Fruit fly (Drosophila melanogaster) whole organism, embryonic: ENCODE measurements around the gene CG33127.

Experiments used
- CG10147 ChIP-seq: fragments of 200-800 bp; sonication (Bioruptor generic); optimal IDR thresholded peaks from 2 replicates; lab custom pipeline; 2019; ENCODE audit warnings: missing biosample characterization, mild to moderate bottlenecking, missing genetic modification characterization, moderate library complexity
- CG10654 ChIP-seq: fragments of 200-800 bp; sonication (Bioruptor generic); optimal IDR thresholded peaks from 2 replicates; lab custom pipeline; 2016; ENCODE audit warnings: missing biosample characterization, missing genetic modification characterization
- CG10959 ChIP-seq: fragments of 200-800 bp; sonication (Bioruptor generic); IDR thresholded peaks from 2 replicates; pipeline ENCODE4 v1.3.6; 2022; ENCODE audit warnings: missing biosample characterization, missing genetic modification characterization
- CG10979 ChIP-seq: fragments of 200-800 bp; sonication (Bioruptor generic); optimal IDR thresholded peaks from 2 replicates; lab custom pipeline; 2018; ENCODE audit warnings: missing biosample characterization, mild to moderate bottlenecking, missing genetic modification characterization, moderate library complexity
- CG11085 ChIP-seq: fragments of 200-800 bp; sonication (Bioruptor generic); IDR thresholded peaks from 2 replicates; pipeline ENCODE4 v1.3.6; 2022; ENCODE audit warnings: missing biosample characterization, missing genetic modification characterization
- CG11456 ChIP-seq: fragments of 200-800 bp; sonication (Bioruptor generic); IDR thresholded peaks from 3 replicates; pipeline ENCODE4 v1.3.6; 2022; ENCODE audit warnings: missing biosample characterization, missing genetic modification characterization
- CG12299 ChIP-seq: fragments of 200-800 bp; sonication (Bioruptor generic); optimal IDR thresholded peaks from 2 replicates; lab custom pipeline; 2018; ENCODE audit warnings: missing biosample characterization, mild to moderate bottlenecking, missing genetic modification characterization
- CG15073 ChIP-seq: fragments of 200-800 bp; sonication (Bioruptor generic); optimal IDR thresholded peaks from 2 replicates; lab custom pipeline; 2016; ENCODE audit warnings: missing biosample characterization, missing genetic modification characterization
- CG17361 ChIP-seq: fragments of 200-800 bp; sonication (Bioruptor generic); IDR thresholded peaks from 3 replicates; pipeline ENCODE4 v1.3.6; 2022; ENCODE audit warnings: missing biosample characterization, missing genetic modification characterization
- CG18262 ChIP-seq: fragments of 200-800 bp; optimal IDR thresholded peaks from 3 replicates; lab custom pipeline; 2019; ENCODE audit warnings: missing biosample characterization, mild to moderate bottlenecking, missing genetic modification characterization, moderate library complexity
- CG2199 ChIP-seq: fragments of 200-800 bp; sonication (Bioruptor generic); IDR thresholded peaks from 3 replicates; pipeline ENCODE4 v1.3.6; 2022; ENCODE audit warnings: missing biosample characterization, missing genetic modification characterization
- CG3163 ChIP-seq: fragments of 200-800 bp; sonication (Bioruptor generic); optimal IDR thresholded peaks from 3 replicates; lab custom pipeline; 2016; ENCODE audit warnings: missing biosample characterization, missing genetic modification characterization
- CG34422 ChIP-seq: fragments of 200-800 bp; sonication (Bioruptor generic); IDR thresholded peaks from 3 replicates; pipeline ENCODE4 v1.3.6; 2022; ENCODE audit warnings: missing biosample characterization, missing genetic modification characterization
- CG6689 ChIP-seq: fragments of 200-800 bp; sonication (Bioruptor generic); IDR thresholded peaks from 2 replicates; pipeline ENCODE4 v1.3.6; 2022; ENCODE audit warnings: missing biosample characterization, missing genetic modification characterization
- CG8944 ChIP-seq: fragments of 200-800 bp; sonication (Bioruptor generic); optimal IDR thresholded peaks from 3 replicates; lab custom pipeline; 2016; ENCODE audit warnings: missing biosample characterization, missing genetic modification characterization
- CG9932 ChIP-seq: fragments of 200-800 bp; sonication (Bioruptor generic); IDR thresholded peaks from 2 replicates; pipeline ENCODE4 v1.3.6; 2022; ENCODE audit warnings: missing biosample characterization, missing genetic modification characterization
- Dll ChIP-seq: fragments of 200-800 bp; sonication (Bioruptor generic); IDR thresholded peaks from 4 replicates; pipeline ENCODE4 v1.3.6; 2022; ENCODE audit warnings: missing biosample characterization, missing genetic modification characterization; ENCODE audit not compliant: partially characterized antibody
- Hr51 ChIP-seq, 2 experiments: fragments of 200-800 bp; sonication (Bioruptor generic); optimal IDR thresholded peaks; 2 replicates in 1 of 2; 3 replicates in 1 of 2; lab custom pipeline; 2016 to 2018; ENCODE audit warnings: missing biosample characterization in 2 of 2, missing genetic modification characterization in 2 of 2, mild to moderate bottlenecking in 1 of 2, moderate library complexity in 1 of 2
- MTF-1 ChIP-seq: fragments of 200-800 bp; sonication (Bioruptor generic); optimal IDR thresholded peaks from 2 replicates; lab custom pipeline; 2018; ENCODE audit warnings: missing biosample characterization, mild to moderate bottlenecking, missing genetic modification characterization, borderline replicate concordance
- NFAT ChIP-seq: fragments of 200-800 bp; sonication (Bioruptor generic); IDR thresholded peaks from 2 replicates; pipeline ENCODE4 v1.3.6; 2022; ENCODE audit warnings: missing biosample characterization, missing genetic modification characterization
- PHDP ChIP-seq: fragments of 200-800 bp; sonication (Bioruptor generic); optimal IDR thresholded peaks from 3 replicates; lab custom pipeline; 2018; ENCODE audit warnings: missing biosample characterization, mild to moderate bottlenecking, missing genetic modification characterization, moderate library complexity
- Ptx1 ChIP-seq: fragments of 200-800 bp; sonication (Bioruptor generic); IDR thresholded peaks from 2 replicates; pipeline ENCODE4 v1.3.6; 2022; ENCODE audit warnings: missing biosample characterization, missing genetic modification characterization
- Rx ChIP-seq: fragments of 200-800 bp; sonication (Bioruptor generic); IDR thresholded peaks from 2 replicates; pipeline ENCODE4 v1.3.6; 2022; ENCODE audit warnings: missing biosample characterization, missing genetic modification characterization
- Scr ChIP-seq: fragments of 200-800 bp; sonication (Bioruptor generic); IDR thresholded peaks from 2 replicates; pipeline ENCODE4 v1.3.6; 2022; ENCODE audit warnings: missing biosample characterization, missing genetic modification characterization; ENCODE audit not compliant: partially characterized antibody
- Tbp ChIP-seq: fragments of >200 bp; optimal IDR thresholded peaks from 2 replicates; lab custom pipeline; 2018; ENCODE audit warnings: missing biosample characterization, missing genetic modification characterization
- caup ChIP-seq: fragments of 200-800 bp; sonication (Bioruptor generic); optimal IDR thresholded peaks from 3 replicates; lab custom pipeline; 2017; ENCODE audit warnings: missing biosample characterization, mild to moderate bottlenecking, missing genetic modification characterization, moderate library complexity; ENCODE audit not compliant: severe bottlenecking
- chn ChIP-seq: fragments of 200-800 bp; sonication (Bioruptor generic); optimal IDR thresholded peaks from 2 replicates; lab custom pipeline; 2016; ENCODE audit warnings: missing biosample characterization, missing genetic modification characterization
- dati ChIP-seq: fragments of 200-800 bp; sonication (Bioruptor generic); IDR thresholded peaks from 2 replicates; pipeline ENCODE4 v1.3.6; 2022; ENCODE audit warnings: missing biosample characterization, missing genetic modification characterization
- dmrt11E ChIP-seq: fragments of 200-800 bp; sonication (Bioruptor generic); optimal IDR thresholded peaks from 3 replicates; lab custom pipeline; 2018; ENCODE audit warnings: missing biosample characterization, mild to moderate bottlenecking, missing genetic modification characterization, moderate library complexity
- gfzf ChIP-seq: fragments of 200-800 bp; sonication (Bioruptor generic); optimal IDR thresholded peaks from 2 replicates; lab custom pipeline; 2016; ENCODE audit warnings: missing biosample characterization, mild to moderate bottlenecking, missing genetic modification characterization, moderate library complexity
- her ChIP-seq: fragments of 200-800 bp; sonication (Bioruptor generic); optimal IDR thresholded peaks from 2 replicates; lab custom pipeline; 2016; ENCODE audit warnings: missing biosample characterization, missing genetic modification characterization
- hth ChIP-seq: fragments of >200 bp; optimal IDR thresholded peaks from 2 replicates; lab custom pipeline; 2017; ENCODE audit warnings: inconsistent platforms
- inv ChIP-seq: fragments of 200-800 bp; sonication (Bioruptor generic); IDR thresholded peaks from 2 replicates; pipeline ENCODE4 v1.3.6; 2022; ENCODE audit warnings: missing biosample characterization, missing genetic modification characterization; ENCODE audit not compliant: partially characterized antibody
- kah ChIP-seq: fragments of 200-800 bp; sonication (Bioruptor generic); optimal IDR thresholded peaks from 2 replicates; lab custom pipeline; 2018; ENCODE audit warnings: missing biosample characterization, mild to moderate bottlenecking, missing genetic modification characterization
- kay ChIP-seq: fragments of 200-800 bp; sonication (Bioruptor generic); optimal IDR thresholded peaks from 2 replicates; lab custom pipeline; 2016; ENCODE audit warnings: missing biosample characterization, missing genetic modification characterization
- kni ChIP-seq: fragments of 200-800 bp; sonication (Bioruptor generic); optimal IDR thresholded peaks from 3 replicates; lab custom pipeline; 2017; ENCODE audit warnings: mild to moderate bottlenecking, missing biosample characterization, missing genetic modification reagents, missing genetic modification characterization
- lab ChIP-seq: fragments of 200-800 bp; sonication (Bioruptor generic); optimal IDR thresholded peaks from 3 replicates; lab custom pipeline; 2017; ENCODE audit warnings: missing biosample characterization, missing genetic modification characterization, mild to moderate bottlenecking, moderate library complexity, missing genetic modification reagents
- lola ChIP-seq, 3 experiments: fragments of >200 bp in 2 of 3; fragments of 200-800 bp in 1 of 3; sonication (Bioruptor generic) in 1 of 3; optimal IDR thresholded peaks; 2 replicates each; lab custom pipeline; 2017 to 2019; ENCODE audit warnings: missing biosample characterization in 3 of 3, missing genetic modification characterization in 3 of 3, mild to moderate bottlenecking in 1 of 3, moderate library complexity in 1 of 3
- mld ChIP-seq: fragments of 200-800 bp; sonication (Bioruptor generic); IDR thresholded peaks from 3 replicates; pipeline ENCODE4 v1.3.6; 2022; ENCODE audit warnings: missing biosample characterization, missing genetic modification characterization; ENCODE audit not compliant: partially characterized antibody
- peb ChIP-seq: fragments of 200-800 bp; sonication (Bioruptor generic); IDR thresholded peaks from 2 replicates; pipeline ENCODE4 v1.3.6; 2022; ENCODE audit warnings: missing biosample characterization, missing genetic modification characterization
- prd ChIP-seq, 3 experiments: fragments of >200 bp in 2 of 3; fragments of 200-800 bp in 1 of 3; sonication (Bioruptor generic) in 1 of 3; optimal IDR thresholded peaks in 2 of 3; IDR thresholded peaks in 1 of 3; 2 replicates in 2 of 3; 3 replicates in 1 of 3; pipeline versions ENCODE4 v1.3.6 to Lab custom; 2017 to 2022; ENCODE audit warnings: missing biosample characterization in 1 of 3, missing genetic modification characterization in 1 of 3
- scrt ChIP-seq: fragments of 200-800 bp; sonication (Bioruptor generic); optimal IDR thresholded peaks from 2 replicates; lab custom pipeline; 2018; ENCODE audit warnings: missing biosample characterization, mild to moderate bottlenecking, missing genetic modification characterization, moderate library complexity
- sima ChIP-seq: fragments of 200-800 bp; sonication (Bioruptor generic); optimal IDR thresholded peaks from 2 replicates; lab custom pipeline; 2016; ENCODE audit warnings: missing biosample characterization, missing genetic modification characterization
- slou ChIP-seq: fragments of 200-800 bp; sonication (Bioruptor generic); optimal IDR thresholded peaks from 3 replicates; lab custom pipeline; 2016; ENCODE audit warnings: missing biosample characterization, missing genetic modification characterization
- sob ChIP-seq: fragments of 200-800 bp; sonication (Bioruptor generic); IDR thresholded peaks from 2 replicates; pipeline ENCODE4 v1.3.6; 2022; ENCODE audit warnings: missing biosample characterization, missing genetic modification characterization
- trem ChIP-seq: fragments of 200-800 bp; optimal IDR thresholded peaks from 3 replicates; lab custom pipeline; 2019; ENCODE audit warnings: missing biosample characterization, mild to moderate bottlenecking, missing genetic modification characterization, moderate library complexity
- ttk ChIP-seq: fragments of 200-800 bp; sonication (Bioruptor generic); IDR thresholded peaks from 2 replicates; pipeline ENCODE4 v2.1.2; 2022; ENCODE audit warnings: missing biosample characterization, missing genetic modification characterization
- tup ChIP-seq: fragments of 200-800 bp; sonication (Bioruptor generic); optimal IDR thresholded peaks from 2 replicates; lab custom pipeline; 2016; ENCODE audit warnings: missing biosample characterization, mild to moderate bottlenecking, missing genetic modification characterization, moderate library complexity

Gene CG33127

dm6 chr2L:297480-298284 is 24.2 kb upstream of the CG33127 start, which contains the start of gene Pi3K21B (continued):
- TF ChIP-seq Dll (peak; percentile 41; the same call in 2 of the 4 replicates), Ptx1 (GFP tag; lab: Robert Waterston, UW) (peak; percentile 87), kay (GFP tag; lab: Kevin White, UChicago) (peak; percentile 91), her (GFP tag; lab: Kevin White, UChicago) (peak; percentile 89), CG9932 (GFP tag; lab: Robert Waterston, UW) (peak; percentile 97), CG3163 (GFP tag; lab: Kevin White, UChicago) (peak; percentile 78), sob (GFP tag; lab: Robert Waterston, UW) (peak; percentile 93), CG2199 (GFP tag; lab: Robert Waterston, UW) (no peak), CG8944 (GFP tag; lab: Kevin White, UChicago) (peak; percentile 93), peb (GFP tag; lab: Robert Waterston, UW) (peak; percentile 70), CG18262 (peak; percentile 88), MTF-1 (GFP tag; lab: Kevin White, UChicago) (peak; percentile 35), CG12299 (tag; lab: Kevin White, UChicago) (peak; percentile 79), Scr (GFP tag; lab: Robert Waterston, UW) (no peak), CG15073 (GFP tag; lab: Kevin White, UChicago) (peak; percentile 67), dmrt11E (peak; percentile 88), CG10959 (GFP tag; lab: Robert Waterston, UW) (peak; percentile 78), CG10147 (GFP tag; lab: Kevin White, UChicago) (peak; percentile 88), CG6689 (peak; percentile 83), Tbp (GFP tag; lab: Kevin White, UChicago) (no peak), NFAT (GFP tag; lab: Robert Waterston, UW) (peak; percentile 86), CG17361 (GFP tag; lab: Robert Waterston, UW) (peak; percentile 94), prd (optimal IDR thresholded peaks at IDR 0.05; lab: Kevin White, UChicago) (no peak), prd (GFP tag; IDR thresholded peaks at IDR 0.05; lab: Robert Waterston, UW) (peak; percentile 87), kni (GFP tag; lab: Kevin White, UChicago) (peak; percentile 87), sima (GFP tag; lab: Kevin White, UChicago) (peak; percentile 36), CG34422 (GFP tag; lab: Robert Waterston, UW) (no peak; the same call in 1 of the 3 replicates), Rx (peak; percentile 84), Hr51 (GFP tag; optimal IDR thresholded peaks at IDR 0.05; lab: Kevin White, UChicago) (peak; percentile 87 to 94), dati (GFP tag; lab: Robert Waterston, UW) (0 out of 2 replicates have a peak, but pooled peaks have one; percentile 13), inv (no peak), slou (peak; percentile 88), PHDP (tag; lab: Kevin White, UChicago) (peak; percentile 89), hth (lab: Kevin White, UChicago) (no peak), lab (GFP tag; lab: Kevin White, UChicago) (peak; percentile 92), gfzf (peak; percentile 31), CG10654 (GFP tag; lab: Kevin White, UChicago) (peak; percentile 86), tup (GFP tag; lab: Kevin White, UChicago) (peak; percentile 90), mld (no peak), ttk (GFP tag; lab: Robert Waterston, UW) (peak; percentile 84), scrt (GFP tag; lab: Kevin White, UChicago) (peak; percentile 70), CG10979 (tag; lab: Kevin White, UChicago) (peak; percentile 80), caup (peak; percentile 91), chn (GFP tag; lab: Kevin White, UChicago) (peak; percentile 91), CG11456 (GFP tag; lab: Robert Waterston, UW) (peak; percentile 96), trem (tag; lab: Kevin White, UChicago) (peak; percentile 94), lola (GFP tag; optimal IDR thresholded peaks at IDR 0.05; lab: Kevin White, UChicago) (peak in 1 of 3 experiments; percentile 90), kah (GFP tag; lab: Kevin White, UChicago) (peak; percentile 89), CG11085 (GFP tag; lab: Robert Waterston, UW) (peak; percentile 54; the same call in 1 of the 2 replicates)
